Worm (Caenorhabditis elegans): ENCODE measurements around the gene F52E1.2.

DNA sequence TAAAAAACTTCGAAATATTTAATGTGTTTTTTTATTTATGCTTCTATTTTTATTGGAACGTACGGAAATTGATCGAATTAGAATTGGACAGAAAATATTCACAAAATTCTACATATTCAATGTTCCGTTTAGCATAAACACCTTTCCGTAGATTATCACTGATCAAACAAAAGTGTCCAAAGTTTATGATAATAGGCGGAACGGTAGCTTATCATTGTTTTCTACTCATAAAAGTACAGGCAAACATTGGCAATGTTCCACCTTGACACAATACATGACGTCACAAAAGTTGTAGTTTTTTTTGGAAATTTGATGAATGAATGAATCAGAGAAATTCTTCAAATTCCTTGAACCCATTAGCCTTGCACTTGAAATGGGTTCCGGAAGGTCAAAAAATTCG lies 6.5 kb upstream of the F52E1.2 start:
- TF ChIP-seq zag-1 (tag; optimal IDR thresholded peaks at IDR 0.05) (no peak), ceh-82 (tag; optimal IDR thresholded peaks at IDR 0.05) (no peak), elt-3 (tag; optimal IDR thresholded peaks at IDR 0.05) (no peak), mab-5 (tag; optimal IDR thresholded peaks at IDR 0.05) (no peak), gmeb-1 (tag; optimal IDR thresholded peaks at IDR 0.05) (no peak), aly-2 (tag; optimal IDR thresholded peaks at IDR 0.05) (no peak), snpc-4 (tag; optimal IDR thresholded peaks at IDR 0.05) (no peak), egl-27 (tag; optimal IDR thresholded peaks at IDR 0.05) (no peak), peb-1 (tag; optimal IDR thresholded peaks at IDR 0.05) (no peak), ztf-11 (tag; optimal IDR thresholded peaks at IDR 0.05) (no peak)
